Worm (Caenorhabditis elegans) whole organism, L2 larva: ENCODE results near the gene K08C7.7.
A peak's percentile ranks its signal among the peaks of the same experiment; 100 is the strongest.

Experiments
- C34F6.9 ChIP-seq: fragments of 150-350 bp; optimal IDR thresholded peaks from 2 replicates; lab custom pipeline; 2014; ENCODE audit warnings: missing biosample characterization, missing genetic modification characterization
- R02D3.7 ChIP-seq: fragments of 150-350 bp; optimal IDR thresholded peaks from 2 replicates; lab custom pipeline; 2014; ENCODE audit warnings: missing biosample characterization, missing genetic modification characterization
- Y55F3AM.14 ChIP-seq: fragments of 200-800 bp; sonication (Bioruptor generic); optimal IDR thresholded peaks from 2 replicates; lab custom pipeline; 2018; ENCODE audit warnings: mild to moderate bottlenecking, missing genetic modification characterization, missing compliant biosample characterization
- ZK546.5 ChIP-seq: sonication (generic microtip); optimal IDR thresholded peaks from 2 replicates; lab custom pipeline; 2017; ENCODE audit warnings: missing biosample characterization, missing genetic modification characterization
- alr-1 ChIP-seq: fragments of 150-350 bp; optimal IDR thresholded peaks from 2 replicates; lab custom pipeline; 2014; ENCODE audit warnings: missing biosample characterization, missing genetic modification characterization
- ama-1 ChIP-seq: fragments of 150-350 bp; optimal IDR thresholded peaks from 2 replicates; lab custom pipeline; 2018; ENCODE audit warnings: inconsistent platforms
- blmp-1 ChIP-seq: sonication (generic microtip); optimal IDR thresholded peaks from 2 replicates; lab custom pipeline; 2017; ENCODE audit warnings: missing genetic modification characterization, mild to moderate bottlenecking, missing compliant biosample characterization, antibody characterized with exemption, moderate library complexity; ENCODE audit not compliant: insufficient read depth
- ceh-16 ChIP-seq: fragments of 150-350 bp; optimal IDR thresholded peaks from 2 replicates; lab custom pipeline; 2014; ENCODE audit warnings: missing biosample characterization, missing genetic modification characterization
- ceh-82 ChIP-seq: fragments of 150-350 bp; optimal IDR thresholded peaks from 2 replicates; lab custom pipeline; 2014; ENCODE audit warnings: missing biosample characterization, missing genetic modification characterization
- crh-2 ChIP-seq: sonication (generic microtip); optimal IDR thresholded peaks from 2 replicates; lab custom pipeline; 2017; ENCODE audit warnings: missing biosample characterization, missing genetic modification characterization
- dmd-4 ChIP-seq: sonication (generic microtip); optimal IDR thresholded peaks from 2 replicates; lab custom pipeline; 2017; ENCODE audit warnings: missing biosample characterization, missing genetic modification characterization
- egl-27 ChIP-seq: sonication (generic microtip); optimal IDR thresholded peaks from 3 replicates; lab custom pipeline; 2017; ENCODE audit warnings: missing biosample characterization, missing genetic modification reagents, missing genetic modification characterization
- elt-1 ChIP-seq: fragments of 150-350 bp; optimal IDR thresholded peaks from 2 replicates; lab custom pipeline; 2014; ENCODE audit warnings: missing biosample characterization, missing genetic modification characterization
- fos-1 ChIP-seq: fragments of 150-350 bp; optimal IDR thresholded peaks from 2 replicates; lab custom pipeline; 2014; ENCODE audit warnings: missing biosample characterization, missing genetic modification characterization
- gmeb-1 ChIP-seq: fragments of 150-350 bp; optimal IDR thresholded peaks from 2 replicates; lab custom pipeline; 2014; ENCODE audit warnings: missing biosample characterization, missing genetic modification characterization
- lin-39 ChIP-seq: fragments of 150-350 bp; optimal IDR thresholded peaks from 2 replicates; lab custom pipeline; 2014; ENCODE audit warnings: missing biosample characterization, missing genetic modification reagents, missing genetic modification characterization
- lsy-2 ChIP-seq, 2 experiments: fragments of 150-350 bp in 1 of 2; sonication (generic microtip) in 1 of 2; optimal IDR thresholded peaks; 2 replicates each; lab custom pipeline; 2014 to 2017; ENCODE audit warnings: missing biosample characterization in 2 of 2, missing genetic modification characterization in 2 of 2
- mbf-1 ChIP-seq: sonication (generic microtip); optimal IDR thresholded peaks from 2 replicates; lab custom pipeline; 2017; ENCODE audit warnings: missing biosample characterization, missing genetic modification characterization
- mdl-1 ChIP-seq, 2 experiments: fragments of 150-350 bp in 1 of 2; sonication (generic microtip) in 1 of 2; optimal IDR thresholded peaks; 2 replicates each; lab custom pipeline; 2017; ENCODE audit warnings: missing biosample characterization in 2 of 2, missing genetic modification characterization in 2 of 2
- nhr-10 ChIP-seq: sonication (generic microtip); optimal IDR thresholded peaks from 2 replicates; lab custom pipeline; 2017; ENCODE audit warnings: missing biosample characterization, missing genetic modification characterization
- nhr-11 ChIP-seq: fragments of 150-350 bp; optimal IDR thresholded peaks from 2 replicates; lab custom pipeline; 2014; ENCODE audit warnings: missing biosample characterization, missing genetic modification characterization
- nhr-12 ChIP-seq: fragments of 150-350 bp; optimal IDR thresholded peaks from 2 replicates; lab custom pipeline; 2014; ENCODE audit warnings: missing biosample characterization, missing genetic modification characterization
- nhr-129 ChIP-seq: fragments of 150-350 bp; optimal IDR thresholded peaks from 2 replicates; lab custom pipeline; 2014; ENCODE audit warnings: missing biosample characterization, missing genetic modification characterization
- nhr-21 ChIP-seq: fragments of 150-350 bp; optimal IDR thresholded peaks from 2 replicates; lab custom pipeline; 2014; ENCODE audit warnings: missing biosample characterization, missing genetic modification characterization
- nhr-23 ChIP-seq: fragments of 150-350 bp; optimal IDR thresholded peaks from 2 replicates; lab custom pipeline; 2014; ENCODE audit warnings: missing biosample characterization, missing genetic modification reagents, missing genetic modification characterization
- nhr-237 ChIP-seq: fragments of 150-350 bp; optimal IDR thresholded peaks from 2 replicates; lab custom pipeline; 2014; ENCODE audit warnings: missing biosample characterization, missing genetic modification characterization
- nhr-77 ChIP-seq: fragments of 150-350 bp; optimal IDR thresholded peaks from 2 replicates; lab custom pipeline; 2014; ENCODE audit warnings: missing biosample characterization, missing genetic modification characterization
- peb-1 ChIP-seq: fragments of 150-350 bp; optimal IDR thresholded peaks from 2 replicates; lab custom pipeline; 2014; ENCODE audit warnings: missing biosample characterization, missing genetic modification characterization
- sem-4 ChIP-seq: fragments of 150-350 bp; optimal IDR thresholded peaks from 2 replicates; lab custom pipeline; 2014; ENCODE audit warnings: missing biosample characterization, missing genetic modification reagents, missing genetic modification characterization
- skn-1 ChIP-seq: sonication (generic microtip); optimal IDR thresholded peaks from 2 replicates; lab custom pipeline; 2017; ENCODE audit warnings: missing biosample characterization, missing genetic modification characterization
- sma-3 ChIP-seq: sonication (generic microtip); optimal IDR thresholded peaks from 2 replicates; lab custom pipeline; 2016; ENCODE audit warnings: missing genetic modification reagents, missing genetic modification characterization, missing compliant biosample characterization
- sma-9 ChIP-seq, 2 experiments: fragments of 150-350 bp in 1 of 2; sonication (generic microtip) in 1 of 2; optimal IDR thresholded peaks; 2 replicates each; lab custom pipeline; 2014 to 2016; ENCODE audit warnings: missing genetic modification characterization in 2 of 2, mild to moderate bottlenecking in 1 of 2, missing biosample characterization in 1 of 2, missing compliant biosample characterization in 1 of 2, missing genetic modification reagents in 1 of 2, moderate library complexity in 1 of 2
- snpc-4 ChIP-seq: fragments of 150-350 bp; optimal IDR thresholded peaks from 2 replicates; lab custom pipeline; 2014; ENCODE audit warnings: missing biosample characterization, missing genetic modification characterization
- unc-55 ChIP-seq: fragments of 150-350 bp; sonication (generic microtip); optimal IDR thresholded peaks from 3 replicates; lab custom pipeline; 2014; ENCODE audit warnings: missing biosample characterization, missing genetic modification reagents, missing genetic modification characterization
- zag-1 ChIP-seq: fragments of 150-350 bp; optimal IDR thresholded peaks from 2 replicates; lab custom pipeline; 2014; ENCODE audit warnings: missing biosample characterization, missing genetic modification characterization
- ztf-1 ChIP-seq: fragments of 200-800 bp; sonication (Bioruptor generic); conservative IDR thresholded peaks from 2 replicates; pipeline ENCODE4 v1.3.6; 2022; ENCODE audit warnings: missing genetic modification characterization, missing compliant biosample characterization
- ztf-4 ChIP-seq: fragments of 150-350 bp; optimal IDR thresholded peaks from 2 replicates; lab custom pipeline; 2014; ENCODE audit warnings: missing biosample characterization, missing genetic modification characterization

K08C7.7 gene

DNA sequence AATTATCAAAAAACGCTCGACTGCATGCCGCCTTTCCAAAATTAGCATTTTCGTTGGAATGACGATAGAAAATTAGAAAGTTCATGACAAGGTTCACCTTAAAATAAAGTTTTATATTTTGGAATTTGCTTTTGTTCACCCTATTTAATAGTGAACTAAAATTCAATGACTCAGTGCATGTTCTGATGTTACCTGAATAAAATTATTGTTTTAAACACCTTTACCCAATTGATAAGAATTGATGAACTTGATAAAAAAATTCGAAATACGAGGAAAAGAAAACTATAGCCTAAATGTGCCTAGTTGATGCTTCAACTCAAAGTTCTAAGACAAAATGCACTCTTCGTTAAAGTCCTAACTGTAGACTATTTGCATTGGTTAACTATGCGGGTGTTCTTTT, 3.2 kb upstream of the K08C7.7 start:
- TF ChIP-seq fos-1, result peak; percentile 62
- TF ChIP-seq nhr-11, result no peak
- TF ChIP-seq ceh-82 (tag; lab: Kevin White, UChicago), result no peak
- TF ChIP-seq blmp-1 (tag; lab: Kevin White, UChicago), result no peak

DNA sequence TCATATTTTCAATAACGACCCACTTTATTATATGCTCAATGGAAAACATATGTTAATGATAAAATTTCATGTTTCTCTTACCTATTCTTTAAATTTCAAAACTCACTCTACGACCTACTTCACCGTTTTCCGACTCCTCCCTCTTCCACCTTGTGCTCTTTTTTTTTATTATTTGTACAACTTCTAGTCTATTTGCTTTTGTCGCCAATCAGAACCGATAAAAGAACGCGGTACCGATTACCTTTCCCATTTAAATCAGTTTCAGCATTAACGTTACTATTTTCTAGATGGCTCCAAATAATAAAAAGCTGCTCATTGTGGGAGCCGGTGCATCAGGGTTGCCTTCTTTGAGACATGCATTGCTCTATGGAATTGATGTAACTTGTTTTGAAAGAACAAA, 2.5 kb upstream of the K08C7.7 start, which contains the start of gene fmo-1:
Gene fmo-1 (plus strand): TSS at position 98 of the 400 bp plus-strand sequence.
- TF ChIP-seq fos-1 (peak; percentile 52), nhr-23 (tag; lab: Kevin White, UChicago) (no peak), sem-4 (tag; lab: Kevin White, UChicago) (no peak), elt-1 (tag; lab: Kevin White, UChicago) (no peak), blmp-1 (tag; lab: Kevin White, UChicago) (no peak), gmeb-1 (tag; lab: Kevin White, UChicago) (peak; percentile 8)

- TF ChIP-seq peb-1 (no peak), nhr-10 (tag; lab: Kevin White, UChicago) (no peak), nhr-23 (tag; lab: Kevin White, UChicago) (no peak), skn-1 (tag; lab: Kevin White, UChicago) (no peak), elt-1 (tag; lab: Kevin White, UChicago) (no peak), unc-55 (GFP tag; lab: Kevin White, UChicago) (no peak), egl-27 (tag; lab: Kevin White, UChicago) (no peak), C34F6.9 (tag; lab: Kevin White, UChicago) (no peak), ZK546.5 (tag; lab: Kevin White, UChicago) (no peak), mbf-1 (tag; lab: Kevin White, UChicago) (no peak), R02D3.7 (tag; lab: Kevin White, UChicago) (no peak), ztf-1 (no peak), sma-3 (GFP tag; lab: Kevin White, UChicago) (no peak)
- TF ChIP-seq, all 48 proteins: peak for 0
Observed at ce11 chrIV:10666523-10666922, 2.3 kb downstream of the K08C7.7 start, which contains the start of gene epi-1. TSS of gene epi-1 (plus strand) at chrIV:10666823.

- TF ChIP-seq mdl-1 (tag; optimal IDR thresholded peaks at IDR 0.05; lab: Kevin White, UChicago), result no peak
- no peak for TF ChIP-seq zag-1 (tag; lab: Kevin White, UChicago)
- no peak for TF ChIP-seq sma-9 (GFP tag; optimal IDR thresholded peaks at IDR 0.05; lab: Kevin White, UChicago)
- no peak for TF ChIP-seq sma-9 (tag; optimal IDR thresholded peaks at IDR 0.05; lab: Kevin White, UChicago)
- TF ChIP-seq unc-55 (GFP tag; lab: Kevin White, UChicago), result no peak
- TF ChIP-seq ceh-82 (tag; lab: Kevin White, UChicago), result no peak
Observed at ce11 chrIV:10668561-10668960, 4.3 kb downstream of the K08C7.7 start.

DNA sequence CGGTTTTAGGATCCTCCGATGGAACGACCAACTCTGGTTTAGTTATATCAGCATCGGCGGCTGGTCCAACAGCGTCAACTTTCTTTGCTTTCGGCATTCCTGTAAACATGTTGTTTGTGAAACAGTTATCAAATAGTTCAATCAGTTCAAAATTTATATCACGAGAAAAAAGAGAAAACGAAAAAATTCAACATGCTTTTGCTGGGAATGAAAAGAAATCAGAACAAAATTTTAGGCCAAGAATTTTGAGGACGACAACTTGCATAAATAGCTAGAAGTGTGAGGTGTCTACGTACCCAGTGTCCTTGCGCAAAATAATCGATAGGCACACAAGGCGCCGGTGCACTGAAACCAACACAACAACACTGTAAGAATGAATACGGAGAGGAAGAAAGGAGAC, 16.1 kb downstream of the K08C7.7 start, which contains the start of gene K08C7.4:
Gene K08C7.4 (minus strand): TSS at position 101 of the 400 bp plus-strand sequence.
- TF ChIP-seq nhr-10 (tag; lab: Kevin White, UChicago) (no peak), mbf-1 (tag; lab: Kevin White, UChicago) (no peak), fos-1 (no peak), dmd-4 (tag; lab: Kevin White, UChicago) (no peak), nhr-21 (tag; lab: Kevin White, UChicago) (no peak), snpc-4 (tag; lab: Kevin White, UChicago) (no peak), Y55F3AM.14 (GFP tag; lab: Kevin White, UChicago) (no peak)

DNA sequence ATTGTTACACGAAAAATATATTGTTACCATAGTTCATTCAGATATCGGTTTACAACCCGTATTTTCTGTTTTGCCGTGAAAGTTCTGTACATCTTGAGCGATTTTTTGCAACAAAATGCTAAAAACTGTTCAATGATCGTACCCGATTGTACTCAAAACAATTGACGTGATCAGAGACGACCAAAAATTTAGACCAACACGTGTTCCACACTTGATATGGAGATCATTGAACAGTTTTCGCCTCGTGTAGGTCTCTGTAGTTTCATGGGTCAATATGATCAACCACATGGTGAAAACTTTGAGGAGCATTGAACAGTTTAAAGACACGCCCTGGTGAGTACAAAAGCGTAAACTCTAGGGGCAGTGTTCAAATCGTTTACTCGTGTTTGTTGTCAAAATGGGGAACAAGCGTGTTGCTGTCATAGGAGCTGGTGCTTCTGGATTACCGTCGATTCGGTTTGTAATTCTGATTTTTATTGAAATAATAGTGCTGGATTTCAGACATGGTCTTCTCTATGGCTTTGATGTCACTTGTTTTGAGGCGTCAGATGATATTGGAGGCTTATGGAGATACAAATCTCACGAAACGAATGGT, 18.0 kb downstream of the K08C7.7 start, which contains the start of gene fmo-2:
Gene fmo-2 (plus strand): TSS at position 370 of the 595 bp plus-strand sequence.
- TF ChIP-seq mbf-1 (tag; lab: Kevin White, UChicago) (no peak), ama-1 (lab: Kevin White, UChicago) (no peak), nhr-23 (tag; lab: Kevin White, UChicago) (no peak), gmeb-1 (tag; lab: Kevin White, UChicago) (no peak), alr-1 (no peak), nhr-21 (tag; lab: Kevin White, UChicago) (peak; percentile 65), nhr-237 (no peak), sma-9 (GFP tag; optimal IDR thresholded peaks at IDR 0.05; lab: Kevin White, UChicago) (peak; percentile 66), sma-9 (tag; optimal IDR thresholded peaks at IDR 0.05; lab: Kevin White, UChicago) (no peak), nhr-12 (tag; lab: Kevin White, UChicago) (no peak), nhr-77 (tag; lab: Kevin White, UChicago) (no peak), mdl-1 (tag; optimal IDR thresholded peaks at IDR 0.05; lab: Kevin White, UChicago) (peak in 1 of 2 experiments; percentile 22), lin-39 (no peak), crh-2 (no peak), dmd-4 (tag; lab: Kevin White, UChicago) (no peak), blmp-1 (tag; lab: Kevin White, UChicago) (no peak), lsy-2 (tag; optimal IDR thresholded peaks at IDR 0.05; lab: Kevin White, UChicago) (no peak), ztf-4 (tag; lab: Kevin White, UChicago) (no peak), ceh-16 (tag; lab: Kevin White, UChicago) (no peak), elt-1 (tag; lab: Kevin White, UChicago) (no peak), nhr-129 (tag; lab: Kevin White, UChicago) (peak; percentile 30)
